Worm (Caenorhabditis elegans) whole organism, L2 larva: ENCODE results near the gene ZK1098.6.

Experiments
- ama-1 ChIP-seq: fragments of 150-350 bp; optimal IDR thresholded peaks from 2 replicates; lab custom pipeline; 2018; ENCODE audit warnings: inconsistent platforms
- ceh-82 ChIP-seq: fragments of 150-350 bp; optimal IDR thresholded peaks from 2 replicates; lab custom pipeline; 2014; ENCODE audit warnings: missing biosample characterization, missing genetic modification characterization
- lin-39 ChIP-seq: fragments of 150-350 bp; optimal IDR thresholded peaks from 2 replicates; lab custom pipeline; 2014; ENCODE audit warnings: missing biosample characterization, missing genetic modification reagents, missing genetic modification characterization
- skn-1 ChIP-seq: sonication (generic microtip); optimal IDR thresholded peaks from 2 replicates; lab custom pipeline; 2017; ENCODE audit warnings: missing biosample characterization, missing genetic modification characterization
- snpc-4 ChIP-seq: fragments of 150-350 bp; optimal IDR thresholded peaks from 2 replicates; lab custom pipeline; 2014; ENCODE audit warnings: missing biosample characterization, missing genetic modification characterization

- TF ChIP-seq lin-39 (tag; lab: Kevin White, UChicago) (no peak), skn-1 (tag; lab: Kevin White, UChicago) (no peak), snpc-4 (no peak), ama-1 (lab: Kevin White, UChicago) (no peak), ceh-82 (tag; lab: Kevin White, UChicago) (no peak)
Measured at ce11 chrIII:9544820-9545219, 17.9 kb downstream of the ZK1098.6 start, which contains the start of gene ZK1098.12.
